Worm (Caenorhabditis elegans): Measurements from ENCODE around the gene T24C2.3.

DNA sequence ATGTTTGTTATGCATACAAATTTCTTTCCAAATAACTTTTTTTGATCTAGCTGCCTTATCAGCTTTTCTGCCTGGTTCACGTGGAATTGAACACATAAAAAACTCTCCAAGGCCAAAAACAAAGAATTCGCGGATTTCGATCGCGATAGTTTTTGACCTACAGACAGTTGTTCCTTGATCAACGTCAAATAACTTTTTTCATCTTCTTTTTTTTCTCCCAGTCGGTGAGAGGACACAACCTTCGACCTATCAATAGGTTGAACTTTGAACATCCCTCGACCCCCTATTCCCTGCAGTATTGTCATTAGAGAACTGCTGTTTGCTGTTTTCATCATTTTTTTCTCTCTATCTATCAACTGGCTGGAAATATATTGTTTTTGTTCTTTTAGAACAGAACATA is 20.5 kb downstream of the T24C2.3 start:
- no peak for TF ChIP-seq ama-1 (optimal IDR thresholded peaks at IDR 0.05)
- TF ChIP-seq sptf-1 (tag; optimal IDR thresholded peaks at IDR 0.05): no peak
- TF ChIP-seq lir-3 (tag; optimal IDR thresholded peaks at IDR 0.05; ENCODE audit: poor library complexity): no peak
- no peak for TF ChIP-seq pag-3 (tag; optimal IDR thresholded peaks at IDR 0.05; ENCODE audit: borderline replicate concordance, insufficient read depth)
